Worm (Caenorhabditis elegans): ENCODE results near the gene Y15E3A.3.
A peak's percentile ranks its signal among the peaks of the same experiment; 100 is the strongest.

Y15E3A.3 gene

DNA sequence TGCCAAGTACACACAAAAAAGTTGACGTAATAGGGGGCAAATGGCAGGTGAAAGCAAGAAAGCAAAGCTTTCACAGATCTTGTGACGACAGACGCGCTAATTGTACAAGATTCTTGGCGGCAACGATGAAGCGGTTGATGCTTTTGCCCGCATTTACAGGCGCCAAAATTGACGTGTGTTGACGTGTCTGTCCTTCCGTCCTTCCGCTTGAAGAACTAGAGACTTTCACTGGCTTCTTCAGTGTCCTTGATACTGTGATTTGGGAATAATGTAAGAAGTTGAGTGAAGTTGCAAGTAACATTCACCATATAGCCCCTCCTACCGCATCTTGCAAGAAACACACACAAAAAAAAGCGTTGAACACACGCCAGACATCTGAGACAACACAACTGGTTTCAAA is 41.9 kb downstream of the Y15E3A.3 start, which contains the start of gene jud-4:
Gene jud-4 (plus strand): TSS at position 376 of the 400 bp plus-strand sequence.
- TF ChIP-seq sma-9 (GFP tag; optimal IDR thresholded peaks at IDR 0.05) (no peak), sma-9 (tag; optimal IDR thresholded peaks at IDR 0.05) (no peak), ztf-1 (GFP tag; conservative IDR thresholded peaks at IDR 0.05) (no peak), lsy-2 (tag; optimal IDR thresholded peaks at IDR 0.05) (no peak), nhr-129 (tag; optimal IDR thresholded peaks at IDR 0.05) (no peak), F13H6.1 (tag; optimal IDR thresholded peaks at IDR 0.05) (peak; percentile 33), ceh-16 (tag; optimal IDR thresholded peaks at IDR 0.05) (no peak), skn-1 (tag; optimal IDR thresholded peaks at IDR 0.05) (no peak), dmd-4 (tag; optimal IDR thresholded peaks at IDR 0.05) (no peak), crh-2 (tag; optimal IDR thresholded peaks at IDR 0.05) (no peak), sma-3 (GFP tag; optimal IDR thresholded peaks at IDR 0.05) (no peak), ztf-11 (tag; optimal IDR thresholded peaks at IDR 0.05) (no peak), nhr-25 (tag; optimal IDR thresholded peaks at IDR 0.05) (peak; percentile 55), blmp-1 (tag; optimal IDR thresholded peaks at IDR 0.05; ENCODE audit: insufficient read depth) (peak; percentile 60)

DNA sequence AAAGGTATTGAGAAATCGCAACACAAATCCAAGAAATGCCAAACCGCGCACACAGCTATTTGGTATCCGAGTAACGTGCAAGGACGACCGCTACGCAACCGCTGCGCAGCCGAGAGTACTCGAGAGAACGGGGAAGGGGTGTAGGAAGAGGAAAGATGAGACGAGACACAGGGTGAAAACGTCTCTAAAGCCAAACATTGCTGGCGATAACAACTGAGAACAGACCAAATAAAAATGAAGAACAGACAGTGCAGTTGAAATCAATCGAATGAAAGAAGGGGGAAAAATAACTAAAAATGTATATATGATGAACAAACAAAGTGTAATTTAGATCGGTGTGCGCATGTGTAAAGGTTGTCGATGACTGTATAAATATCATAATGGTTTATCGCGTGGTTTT is 44.4 kb downstream of the Y15E3A.3 start:
- TF ChIP-seq ceh-82 (tag; optimal IDR thresholded peaks at IDR 0.05) (no peak), ZK546.5 (tag; optimal IDR thresholded peaks at IDR 0.05) (no peak), fos-1 (tag; optimal IDR thresholded peaks at IDR 0.05) (peak; percentile 61), Y55F3AM.14 (GFP tag; optimal IDR thresholded peaks at IDR 0.05) (no peak), snpc-4 (tag; optimal IDR thresholded peaks at IDR 0.05) (no peak), mdl-1 (tag; optimal IDR thresholded peaks at IDR 0.05) (no peak), blmp-1 (tag; optimal IDR thresholded peaks at IDR 0.05; ENCODE audit: insufficient read depth) (peak; percentile 39), nhr-6 (tag; optimal IDR thresholded peaks at IDR 0.05) (no peak), ceh-16 (tag; optimal IDR thresholded peaks at IDR 0.05) (no peak), unc-55 (GFP tag; optimal IDR thresholded peaks at IDR 0.05) (peak; percentile 29), lin-39 (tag; optimal IDR thresholded peaks at IDR 0.05) (no peak), mbf-1 (tag; optimal IDR thresholded peaks at IDR 0.05) (no peak), egl-27 (tag; optimal IDR thresholded peaks at IDR 0.05) (no peak), nhr-25 (tag; optimal IDR thresholded peaks at IDR 0.05) (peak; percentile 25), lsy-2 (tag; optimal IDR thresholded peaks at IDR 0.05) (no peak), R02D3.7 (tag; optimal IDR thresholded peaks at IDR 0.05) (no peak), unc-39 (tag; optimal IDR thresholded peaks at IDR 0.05) (no peak), crh-2 (tag; optimal IDR thresholded peaks at IDR 0.05) (no peak), nhr-23 (tag; optimal IDR thresholded peaks at IDR 0.05) (no peak), dmd-4 (tag; optimal IDR thresholded peaks at IDR 0.05) (no peak), skn-1 (tag; optimal IDR thresholded peaks at IDR 0.05) (no peak), zag-1 (tag; optimal IDR thresholded peaks at IDR 0.05) (no peak), alr-1 (tag; optimal IDR thresholded peaks at IDR 0.05) (no peak), sma-9 (GFP tag; optimal IDR thresholded peaks at IDR 0.05) (peak; percentile 40), sma-9 (tag; optimal IDR thresholded peaks at IDR 0.05) (no peak), gmeb-1 (tag; optimal IDR thresholded peaks at IDR 0.05) (no peak), lin-11 (tag; optimal IDR thresholded peaks at IDR 0.05) (peak; percentile 49), F13H6.1 (tag; optimal IDR thresholded peaks at IDR 0.05) (peak; percentile 52), ztf-1 (GFP tag; conservative IDR thresholded peaks at IDR 0.05) (no peak), peb-1 (tag; optimal IDR thresholded peaks at IDR 0.05) (no peak), C34F6.9 (tag; optimal IDR thresholded peaks at IDR 0.05) (peak; percentile 41), ztf-4 (tag; optimal IDR thresholded peaks at IDR 0.05) (no peak), nhr-21 (tag; optimal IDR thresholded peaks at IDR 0.05) (no peak), elt-3 (tag; optimal IDR thresholded peaks at IDR 0.05) (no peak), elt-1 (tag; optimal IDR thresholded peaks at IDR 0.05) (no peak), mab-5 (tag; optimal IDR thresholded peaks at IDR 0.05) (no peak), nhr-129 (tag; optimal IDR thresholded peaks at IDR 0.05) (peak; percentile 41), ztf-11 (tag; optimal IDR thresholded peaks at IDR 0.05) (no peak), nhr-77 (tag; optimal IDR thresholded peaks at IDR 0.05) (no peak), nhr-11 (tag; optimal IDR thresholded peaks at IDR 0.05) (no peak), ama-1 (optimal IDR thresholded peaks at IDR 0.05) (no peak), aly-2 (tag; optimal IDR thresholded peaks at IDR 0.05) (no peak), nhr-237 (tag; optimal IDR thresholded peaks at IDR 0.05) (no peak), sma-3 (GFP tag; optimal IDR thresholded peaks at IDR 0.05) (peak; percentile 33), nhr-10 (tag; optimal IDR thresholded peaks at IDR 0.05) (no peak), unc-62 (GFP tag; optimal IDR thresholded peaks at IDR 0.05) (no peak), nhr-12 (tag; optimal IDR thresholded peaks at IDR 0.05) (no peak), lin-13 (GFP tag; optimal IDR thresholded peaks at IDR 0.05) (peak; percentile 9), sem-4 (tag; optimal IDR thresholded peaks at IDR 0.05) (no peak)

Data from whole organism, L2 larva.